Fruit fly (Drosophila melanogaster) whole organism, prepupa: ENCODE measurements around the gene CaBP1.

Source experiments
- Blimp-1 ChIP-seq: fragments of 200-800 bp; sonication (Bioruptor generic); optimal IDR thresholded peaks from 3 replicates; lab custom pipeline; 2017; ENCODE audit warnings: missing biosample characterization, missing genetic modification characterization, mild to moderate bottlenecking, moderate library complexity, missing genetic modification reagents
- CG10631 ChIP-seq: fragments of 200-800 bp; sonication (Bioruptor generic); optimal IDR thresholded peaks from 2 replicates; lab custom pipeline; 2016; ENCODE audit warnings: missing biosample characterization, missing genetic modification characterization
- CG10669 ChIP-seq: fragments of 200-800 bp; sonication (Bioruptor generic); optimal IDR thresholded peaks from 3 replicates; lab custom pipeline; 2018; ENCODE audit warnings: missing biosample characterization, mild to moderate bottlenecking, missing genetic modification characterization, moderate library complexity
- CG11902 ChIP-seq: fragments of 200-800 bp; sonication (Bioruptor generic); optimal IDR thresholded peaks from 3 replicates; lab custom pipeline; 2016; ENCODE audit warnings: missing biosample characterization, missing genetic modification characterization
- CG1621 ChIP-seq: fragments of 200-800 bp; sonication (Bioruptor generic); optimal IDR thresholded peaks from 3 replicates; lab custom pipeline; 2018; ENCODE audit warnings: missing biosample characterization, mild to moderate bottlenecking, missing genetic modification characterization
- CG16779 ChIP-seq: fragments of 200-800 bp; sonication (Bioruptor generic); optimal IDR thresholded peaks from 3 replicates; lab custom pipeline; 2017; ENCODE audit warnings: missing biosample characterization, mild to moderate bottlenecking, missing genetic modification characterization
- CG3032 ChIP-seq: fragments of 200-800 bp; optimal IDR thresholded peaks from 2 replicates; lab custom pipeline; 2019; ENCODE audit warnings: missing biosample characterization, mild to moderate bottlenecking, missing genetic modification characterization, moderate library complexity
- CG31627 ChIP-seq: fragments of 200-800 bp; sonication (Bioruptor generic); optimal IDR thresholded peaks from 3 replicates; lab custom pipeline; 2016; ENCODE audit warnings: missing biosample characterization, missing genetic modification characterization
- CG32006 ChIP-seq: fragments of 200-800 bp; sonication (Bioruptor generic); optimal IDR thresholded peaks from 3 replicates; lab custom pipeline; 2017; ENCODE audit warnings: missing biosample characterization, mild to moderate bottlenecking, missing genetic modification characterization
- CG34406 ChIP-seq: fragments of 200-800 bp; sonication (Bioruptor generic); optimal IDR thresholded peaks from 3 replicates; lab custom pipeline; 2016; ENCODE audit warnings: missing biosample characterization, missing genetic modification characterization
- CG3919 ChIP-seq: fragments of 200-800 bp; sonication (Bioruptor generic); optimal IDR thresholded peaks from 3 replicates; lab custom pipeline; 2016; ENCODE audit warnings: missing biosample characterization, missing genetic modification characterization
- CG6276 ChIP-seq: fragments of 200-800 bp; sonication (Bioruptor generic); optimal IDR thresholded peaks from 2 replicates; lab custom pipeline; 2017; ENCODE audit warnings: missing biosample characterization, mild to moderate bottlenecking, missing genetic modification characterization
- CG6792 ChIP-seq: fragments of 200-800 bp; sonication (Bioruptor generic); optimal IDR thresholded peaks from 3 replicates; lab custom pipeline; 2016; ENCODE audit warnings: missing biosample characterization, missing genetic modification characterization
- CG6854 ChIP-seq: fragments of 200-800 bp; sonication (Bioruptor generic); optimal IDR thresholded peaks from 2 replicates; lab custom pipeline; 2017; ENCODE audit warnings: missing biosample characterization, mild to moderate bottlenecking, missing genetic modification characterization
- CG7368 ChIP-seq: fragments of 200-800 bp; sonication (Bioruptor generic); optimal IDR thresholded peaks from 3 replicates; lab custom pipeline; 2016; ENCODE audit warnings: missing biosample characterization, missing genetic modification characterization
- CG8119 ChIP-seq: fragments of 200-800 bp; sonication (Bioruptor generic); IDR thresholded peaks from 3 replicates; pipeline ENCODE4 v1.3.6; 2022; ENCODE audit warnings: missing biosample characterization, missing genetic modification characterization
- CG8319 ChIP-seq: fragments of 200-800 bp; sonication (Bioruptor generic); optimal IDR thresholded peaks from 3 replicates; lab custom pipeline; 2016; ENCODE audit warnings: missing biosample characterization, missing genetic modification characterization
- CG8632 ChIP-seq: fragments of 200-800 bp; sonication (Bioruptor generic); optimal IDR thresholded peaks from 3 replicates; lab custom pipeline; 2016; ENCODE audit warnings: missing biosample characterization, missing genetic modification characterization
- CG9139 ChIP-seq: fragments of 200-800 bp; sonication (Bioruptor generic); optimal IDR thresholded peaks from 3 replicates; lab custom pipeline; 2017; ENCODE audit warnings: missing biosample characterization, mild to moderate bottlenecking, missing genetic modification characterization
- Eip78C ChIP-seq: fragments of 200-800 bp; sonication (Bioruptor generic); peaks from one replicate; lab custom pipeline; 2016; ENCODE audit warnings: missing biosample characterization, missing genetic modification characterization
- Eip93F ChIP-seq: fragments of 200-800 bp; sonication (Bioruptor generic); optimal IDR thresholded peaks from 2 replicates; lab custom pipeline; 2016; ENCODE audit warnings: missing biosample characterization, mild to moderate bottlenecking, missing genetic modification characterization
- Ets96B ChIP-seq: fragments of 200-800 bp; optimal IDR thresholded peaks from 2 replicates; lab custom pipeline; 2019; ENCODE audit warnings: missing biosample characterization, mild to moderate bottlenecking, missing genetic modification characterization, moderate library complexity
- Gug ChIP-seq: fragments of 200-800 bp; sonication (Bioruptor generic); IDR thresholded peaks from 2 replicates; pipeline ENCODE4 v1.3.6; 2022; ENCODE audit warnings: missing biosample characterization, missing genetic modification characterization
- Hr4 ChIP-seq: fragments of 200-800 bp; sonication (Bioruptor generic); optimal IDR thresholded peaks from 3 replicates; lab custom pipeline; 2016; ENCODE audit warnings: missing biosample characterization, missing genetic modification characterization
- OdsH ChIP-seq: fragments of 200-800 bp; sonication (Bioruptor generic); optimal IDR thresholded peaks from 3 replicates; lab custom pipeline; 2016; ENCODE audit warnings: missing biosample characterization, missing genetic modification characterization
- Smox ChIP-seq: fragments of 200-800 bp; sonication (Bioruptor generic); optimal IDR thresholded peaks from 3 replicates; lab custom pipeline; 2016; ENCODE audit warnings: missing biosample characterization, missing genetic modification characterization
- Sox102F ChIP-seq: fragments of 200-800 bp; sonication (Bioruptor generic); optimal IDR thresholded peaks from 2 replicates; lab custom pipeline; 2016; ENCODE audit warnings: missing biosample characterization, mild to moderate bottlenecking, missing genetic modification characterization
- achi ChIP-seq: fragments of 200-800 bp; sonication (Bioruptor generic); optimal IDR thresholded peaks from 3 replicates; lab custom pipeline; 2016; ENCODE audit warnings: missing biosample characterization, missing genetic modification characterization
- acj6 ChIP-seq: fragments of 200-800 bp; sonication (Bioruptor generic); optimal IDR thresholded peaks from 3 replicates; lab custom pipeline; 2016; ENCODE audit warnings: missing biosample characterization, missing genetic modification characterization
- cyc ChIP-seq: fragments of 200-800 bp; sonication (Bioruptor generic); optimal IDR thresholded peaks from 3 replicates; lab custom pipeline; 2016; ENCODE audit warnings: missing biosample characterization, missing genetic modification characterization
- dac ChIP-seq: fragments of 200-800 bp; sonication (Bioruptor generic); optimal IDR thresholded peaks from 2 replicates; lab custom pipeline; 2017; ENCODE audit warnings: missing biosample characterization, mild to moderate bottlenecking, missing genetic modification characterization
- dsx ChIP-seq: fragments of 200-800 bp; optimal IDR thresholded peaks from 3 replicates; lab custom pipeline; 2019; ENCODE audit warnings: missing biosample characterization, mild to moderate bottlenecking, missing genetic modification characterization, moderate library complexity; ENCODE audit not compliant: poor library complexity, severe bottlenecking
- esn ChIP-seq: fragments of 200-800 bp; sonication (Bioruptor generic); optimal IDR thresholded peaks from 2 replicates; lab custom pipeline; 2016; ENCODE audit warnings: missing biosample characterization, mild to moderate bottlenecking, missing genetic modification characterization, moderate library complexity
- fd59A ChIP-seq: fragments of 200-800 bp; sonication (Bioruptor generic); optimal IDR thresholded peaks from 2 replicates; lab custom pipeline; 2017; ENCODE audit warnings: missing biosample characterization, mild to moderate bottlenecking, missing genetic modification characterization, missing genetic modification reagents
- lz ChIP-seq: fragments of 200-800 bp; sonication (Bioruptor generic); optimal IDR thresholded peaks from 3 replicates; lab custom pipeline; 2016; ENCODE audit warnings: missing biosample characterization, missing genetic modification characterization
- pdm3 ChIP-seq: fragments of 200-800 bp; sonication (Bioruptor generic); optimal IDR thresholded peaks from 3 replicates; lab custom pipeline; 2016; ENCODE audit warnings: missing biosample characterization, missing genetic modification characterization
- salr ChIP-seq, 2 experiments: fragments of 200-800 bp; sonication (Bioruptor generic); optimal IDR thresholded peaks; 3 replicates each; lab custom pipeline; 2016 to 2018; ENCODE audit warnings: missing biosample characterization in 2 of 2, missing genetic modification characterization in 2 of 2, mild to moderate bottlenecking in 1 of 2
- spab ChIP-seq: fragments of 200-800 bp; sonication (Bioruptor generic); optimal IDR thresholded peaks from 2 replicates; lab custom pipeline; 2017; ENCODE audit warnings: missing biosample characterization, mild to moderate bottlenecking, missing genetic modification characterization, missing genetic modification reagents
- svp ChIP-seq: fragments of 200-800 bp; sonication (Bioruptor generic); peaks from one replicate; lab custom pipeline; 2016; ENCODE audit warnings: missing biosample characterization, missing genetic modification characterization
- topi ChIP-seq: fragments of 200-800 bp; sonication (Bioruptor generic); optimal IDR thresholded peaks from 3 replicates; lab custom pipeline; 2016; ENCODE audit warnings: missing biosample characterization, missing genetic modification characterization
- vri ChIP-seq: fragments of 200-800 bp; sonication (Bioruptor generic); optimal IDR thresholded peaks from 3 replicates; lab custom pipeline; 2016; ENCODE audit warnings: missing biosample characterization, mild to moderate bottlenecking, missing genetic modification characterization

CaBP1 gene

DNA sequence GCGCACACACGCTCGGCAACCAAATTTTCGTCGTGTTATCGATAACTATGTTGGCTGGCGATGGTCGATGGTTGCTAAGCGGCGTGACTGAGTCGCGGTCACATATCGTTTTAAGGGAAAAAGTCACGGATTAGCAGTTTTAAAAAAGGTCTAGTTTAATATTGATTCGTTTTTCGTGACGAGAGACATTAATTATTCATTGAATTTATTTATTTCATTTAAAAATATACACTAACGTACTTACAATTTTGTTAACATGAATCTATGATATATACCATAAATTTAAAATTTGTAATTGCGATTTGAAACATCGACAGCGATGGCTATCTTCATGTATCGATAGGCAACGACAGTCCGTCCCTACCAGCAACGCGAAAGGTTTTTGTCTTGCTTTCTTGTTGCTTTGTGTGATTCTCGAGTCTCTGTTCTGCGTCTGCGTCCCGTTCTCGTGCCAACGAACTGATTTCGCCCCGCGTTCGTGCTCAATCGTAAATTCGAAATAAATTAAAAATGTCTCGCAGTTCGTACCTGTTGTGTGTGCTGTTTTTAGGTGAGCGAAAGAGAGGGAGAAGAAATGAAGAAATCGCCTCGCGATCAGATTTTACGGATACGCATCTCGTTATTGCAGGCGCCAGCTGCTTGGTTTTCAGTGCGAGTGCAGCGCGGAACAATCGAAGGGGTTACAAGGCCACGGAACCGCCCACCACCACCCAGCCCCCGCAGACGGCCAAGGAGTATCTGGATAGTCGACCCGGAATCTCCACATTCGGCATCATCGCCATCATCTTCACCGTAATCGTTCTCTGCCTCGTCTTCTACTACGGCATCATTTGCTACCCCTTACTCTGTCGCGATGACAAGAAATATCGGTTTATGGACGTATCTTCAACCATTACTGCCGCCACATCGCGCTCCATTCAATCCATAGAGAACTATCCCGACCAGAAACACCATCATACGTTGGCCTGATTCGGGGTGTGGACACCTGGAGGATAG is 3.7 kb downstream of the CaBP1 start, which contains the start of the genes Hyls1, chif and CG4455 (continued):
- TF ChIP-seq acj6 (GFP tag; lab: Kevin White, UChicago) (peak; percentile 31), CG6276 (GFP tag; lab: Kevin White, UChicago) (no peak), pdm3 (peak; percentile 39), fd59A (no peak), Gug (GFP tag; lab: Robert Waterston, UW) (no peak), achi (GFP tag; lab: Kevin White, UChicago) (peak; percentile 46), topi (no peak), Hr4 (peak; percentile 29), cyc (GFP tag; lab: Kevin White, UChicago) (peak; percentile 5), Sox102F (GFP tag; lab: Kevin White, UChicago) (peak; percentile 28), CG16779 (tag; lab: Kevin White, UChicago) (no peak), CG3032 (tag; lab: Kevin White, UChicago) (peak; percentile 55), CG1621 (tag; lab: Kevin White, UChicago) (peak; percentile 70), spab (no peak), lz (peak; percentile 36), CG8119 (GFP tag; lab: Robert Waterston, UW) (no peak), CG10669 (GFP tag; lab: Kevin White, UChicago) (peak; percentile 3), CG6792 (GFP tag; lab: Kevin White, UChicago) (peak; percentile 32), vri (no peak), Eip78C (GFP tag; lab: Kevin White, UChicago) (peak; percentile 65)

DNA sequence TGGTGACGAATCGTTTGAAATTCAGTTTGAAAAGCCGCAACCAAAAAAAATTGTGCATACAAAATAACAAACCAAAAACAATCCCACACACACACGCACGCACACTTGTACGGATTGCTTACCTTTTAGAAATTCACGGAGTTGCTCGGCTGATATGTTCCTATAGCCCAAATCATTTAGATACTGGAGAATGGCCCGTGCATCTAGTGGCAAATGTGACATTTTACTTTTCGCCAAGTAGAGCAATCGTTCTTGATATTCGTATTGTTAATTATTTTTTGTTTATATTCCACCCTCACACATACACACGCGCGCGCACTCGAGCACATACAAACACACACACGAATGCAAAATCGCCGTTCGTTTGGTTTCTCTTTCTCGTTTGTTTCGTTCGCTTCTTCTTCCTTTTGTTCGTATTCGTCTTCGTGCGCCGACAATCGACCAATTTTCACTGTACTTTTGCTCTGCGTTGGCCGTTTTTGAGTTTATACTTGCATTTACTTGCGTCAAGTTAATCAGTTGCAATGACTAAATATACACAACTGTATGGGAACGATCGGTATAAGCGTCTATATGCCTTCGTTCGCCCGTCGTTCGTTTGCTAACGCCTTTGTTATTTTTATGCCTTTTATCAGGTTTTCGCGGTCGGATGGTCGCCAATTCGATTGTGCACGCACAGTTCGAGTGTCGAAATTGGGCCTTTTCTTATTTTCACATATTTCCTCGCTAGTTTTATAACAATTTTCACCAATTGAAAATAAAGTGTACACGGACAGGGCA is 4.5 kb downstream of the CaBP1 start:
- no peak for TF ChIP-seq CG6276 (GFP tag; lab: Kevin White, UChicago)
- TF ChIP-seq Ets96B (tag; lab: Kevin White, UChicago), result no peak
- TF ChIP-seq esn, result no peak
- no peak for TF ChIP-seq Smox
- TF ChIP-seq acj6 (GFP tag; lab: Kevin White, UChicago), result no peak
- TF ChIP-seq spab, result no peak
- no peak for TF ChIP-seq CG7368 (GFP tag; lab: Kevin White, UChicago)
- TF ChIP-seq achi (GFP tag; lab: Kevin White, UChicago), result no peak
- TF ChIP-seq CG31627, result no peak
- TF ChIP-seq Eip78C (GFP tag; lab: Kevin White, UChicago), result no peak
- no peak for TF ChIP-seq dsx (GFP tag; lab: Kevin White, UChicago)
- TF ChIP-seq fd59A, result no peak
- TF ChIP-seq CG8319 (GFP tag; lab: Kevin White, UChicago), result no peak
- no peak for TF ChIP-seq CG11902 (GFP tag; lab: Kevin White, UChicago)
- no peak for TF ChIP-seq pdm3

dm6 chr2L:16350742-16351568 is 5.6 kb downstream of the CaBP1 start:
- TF ChIP-seq CG6854 (GFP tag; lab: Kevin White, UChicago) (peak; percentile 98), CG8319 (GFP tag; lab: Kevin White, UChicago) (peak; percentile 98), svp (GFP tag; lab: Kevin White, UChicago) (peak; percentile 100), CG8632 (GFP tag; lab: Kevin White, UChicago) (peak; percentile 99), CG9139 (GFP tag; lab: Kevin White, UChicago) (peak; percentile 98), Hr4 (peak; percentile 99), salr (GFP tag; optimal IDR thresholded peaks at IDR 0.05; lab: Kevin White, UChicago) (peak; percentile 98 to 99), OdsH (GFP tag; lab: Kevin White, UChicago) (peak; percentile 99), CG11902 (GFP tag; lab: Kevin White, UChicago) (peak; percentile 97), CG34406 (GFP tag; lab: Kevin White, UChicago) (peak; percentile 99), dac (GFP tag; lab: Kevin White, UChicago) (peak; percentile 98), CG32006 (peak; percentile 99), CG31627 (peak; percentile 99), Blimp-1 (GFP tag; lab: Kevin White, UChicago) (peak; percentile 96), CG10669 (GFP tag; lab: Kevin White, UChicago) (peak; percentile 99), pdm3 (peak; percentile 99), CG7368 (GFP tag; lab: Kevin White, UChicago) (peak; percentile 99), CG6276 (GFP tag; lab: Kevin White, UChicago) (peak; percentile 99), Eip93F (GFP tag; lab: Kevin White, UChicago) (peak; percentile 99), spab (peak; percentile 99), CG3919 (peak; percentile 99), CG10631 (GFP tag; lab: Kevin White, UChicago) (peak; percentile 99)
